Fruit fly (Drosophila melanogaster): Measurements from ENCODE around the gene CG34299.

Gene CG34299

DNA sequence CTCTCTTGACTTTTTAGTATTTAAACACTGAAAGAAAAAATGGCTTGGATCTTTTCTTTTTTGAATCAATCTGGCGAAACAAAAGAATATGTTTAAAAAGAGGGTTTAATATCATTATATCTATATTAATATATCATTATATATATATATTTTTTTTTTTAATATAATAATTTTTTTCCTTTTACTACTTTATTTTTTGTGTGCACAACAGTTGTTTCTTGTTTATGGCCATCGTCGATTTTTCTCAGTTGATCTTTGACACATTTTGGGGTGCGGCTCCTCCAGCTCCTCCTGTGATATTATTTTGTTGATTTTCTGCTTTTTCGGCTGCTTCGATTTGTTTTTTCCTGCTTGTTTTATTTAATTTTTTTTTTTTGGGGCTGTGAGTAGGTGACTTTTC is 45.6 kb downstream of the CG34299 start (continued):
- TF ChIP-seq CG13424 (tag; optimal IDR thresholded peaks at IDR 0.05): peak; percentile 41
- no peak for TF ChIP-seq YL-1 (GFP tag; optimal IDR thresholded peaks at IDR 0.05)
- TF ChIP-seq Sox100B (GFP tag; optimal IDR thresholded peaks at IDR 0.05): no peak
- no peak for TF ChIP-seq vvl (GFP tag; IDR thresholded peaks at IDR 0.05)
- peak; percentile 29 for TF ChIP-seq CG2712 (tag; optimal IDR thresholded peaks at IDR 0.05)
- TF ChIP-seq ken (GFP tag; IDR thresholded peaks at IDR 0.05): no peak
- no peak for TF ChIP-seq tap (tag; optimal IDR thresholded peaks at IDR 0.05)
- peak; percentile 17; the same call in 1 of the 3 replicates for TF ChIP-seq row (GFP tag; IDR thresholded peaks at IDR 0.05)
- TF ChIP-seq sob (GFP tag; IDR thresholded peaks at IDR 0.05): no peak
- TF ChIP-seq CG18599 (GFP tag; optimal IDR thresholded peaks at IDR 0.05): no peak
- TF ChIP-seq CG17361 (GFP tag; IDR thresholded peaks at IDR 0.05): no peak
- no peak for TF ChIP-seq bigmax (GFP tag; optimal IDR thresholded peaks at IDR 0.05)
- TF ChIP-seq tgo (GFP tag; IDR thresholded peaks at IDR 0.05): no peak
- no peak for TF ChIP-seq CG33213 (GFP tag; optimal IDR thresholded peaks at IDR 0.05)
- no peak for TF ChIP-seq fru (optimal IDR thresholded peaks at IDR 0.05)
- no peak for TF ChIP-seq CG10565 (GFP tag; optimal IDR thresholded peaks at IDR 0.05)
- TF ChIP-seq jigr1 (GFP tag; IDR thresholded peaks at IDR 0.05): no peak
- TF ChIP-seq CG12155 (GFP tag; optimal IDR thresholded peaks at IDR 0.05): no peak
- TF ChIP-seq Eip74EF (GFP tag; optimal IDR thresholded peaks at IDR 0.05): no peak
- no peak for TF ChIP-seq Pdp1 (GFP tag; optimal IDR thresholded peaks at IDR 0.05)
- no peak for TF ChIP-seq CG2129 (GFP tag; IDR thresholded peaks at IDR 0.05; ENCODE audit: partially characterized antibody)
- no peak for TF ChIP-seq pan (optimal IDR thresholded peaks at IDR 0.05)
- TF ChIP-seq pan (GFP tag; optimal IDR thresholded peaks at IDR 0.05 in 1 of 2, IDR thresholded peaks at IDR 0.05 in 1 of 2): no peak
- no peak for TF ChIP-seq fd3F (GFP tag; optimal IDR thresholded peaks at IDR 0.05)
- TF ChIP-seq CG3847 (GFP tag; IDR thresholded peaks at IDR 0.05): no peak
- TF ChIP-seq dmrt99B (tag; optimal IDR thresholded peaks at IDR 0.05): peak; percentile 9
- no peak for TF ChIP-seq Nf-YC (tag; optimal IDR thresholded peaks at IDR 0.05)
- TF ChIP-seq CG9609 (GFP tag; optimal IDR thresholded peaks at IDR 0.05): no peak
- TF ChIP-seq dan (GFP tag; IDR thresholded peaks at IDR 0.05): no peak
- no peak for TF ChIP-seq CG16779 (GFP tag; IDR thresholded peaks at IDR 0.05)
- no peak for TF ChIP-seq exex (tag; optimal IDR thresholded peaks at IDR 0.05)
- no peak for TF ChIP-seq fd96Cb (tag; optimal IDR thresholded peaks at IDR 0.05)
- TF ChIP-seq tin (GFP tag; optimal IDR thresholded peaks at IDR 0.05): no peak
- no peak for TF ChIP-seq Dek (tag; optimal IDR thresholded peaks at IDR 0.05)
- TF ChIP-seq Dp (GFP tag; optimal IDR thresholded peaks at IDR 0.05): no peak
- TF ChIP-seq CG4360 (GFP tag; IDR thresholded peaks at IDR 0.05): no peak
- TF ChIP-seq CG17186 (GFP tag; optimal IDR thresholded peaks at IDR 0.05): no peak
- no peak for TF ChIP-seq CG17612 (GFP tag; IDR thresholded peaks at IDR 0.05)
- peak; percentile 54 for TF ChIP-seq CG15269 (tag; optimal IDR thresholded peaks at IDR 0.05)
- TF ChIP-seq CG10431 (GFP tag; optimal IDR thresholded peaks at IDR 0.05): no peak
- TF ChIP-seq unpg (GFP tag; optimal IDR thresholded peaks at IDR 0.05): peak; percentile 32
- no peak for TF ChIP-seq pzg (GFP tag; optimal IDR thresholded peaks at IDR 0.05)
- no peak for TF ChIP-seq Spps (tag; optimal IDR thresholded peaks at IDR 0.05)
- TF ChIP-seq CG31388 (GFP tag; optimal IDR thresholded peaks at IDR 0.05): no peak
- no peak for TF ChIP-seq D19A (tag; optimal IDR thresholded peaks at IDR 0.05)
- 0 out of 2 replicates have a peak, but pooled peaks have one; percentile 37 for TF ChIP-seq CG17328 (GFP tag; IDR thresholded peaks at IDR 0.05)
- peak; percentile 3 for TF ChIP-seq Blimp-1 (GFP tag; optimal IDR thresholded peaks at IDR 0.05)
- TF ChIP-seq hb (GFP tag; IDR thresholded peaks at IDR 0.05; ENCODE audit: partially characterized antibody): no peak
- TF ChIP-seq CrebB (tag; optimal IDR thresholded peaks at IDR 0.05): no peak
- TF ChIP-seq CG7271 (tag; optimal IDR thresholded peaks at IDR 0.05): no peak
- no peak for TF ChIP-seq croc (GFP tag; conservative IDR thresholded peaks at IDR 0.05)
- no peak for TF ChIP-seq CG9727 (GFP tag; optimal IDR thresholded peaks at IDR 0.05)

Measured in whole organism, embryonic.